Fruit fly (Drosophila melanogaster): Measurements from ENCODE around the gene CG13053.

CG13053 gene

DNA sequence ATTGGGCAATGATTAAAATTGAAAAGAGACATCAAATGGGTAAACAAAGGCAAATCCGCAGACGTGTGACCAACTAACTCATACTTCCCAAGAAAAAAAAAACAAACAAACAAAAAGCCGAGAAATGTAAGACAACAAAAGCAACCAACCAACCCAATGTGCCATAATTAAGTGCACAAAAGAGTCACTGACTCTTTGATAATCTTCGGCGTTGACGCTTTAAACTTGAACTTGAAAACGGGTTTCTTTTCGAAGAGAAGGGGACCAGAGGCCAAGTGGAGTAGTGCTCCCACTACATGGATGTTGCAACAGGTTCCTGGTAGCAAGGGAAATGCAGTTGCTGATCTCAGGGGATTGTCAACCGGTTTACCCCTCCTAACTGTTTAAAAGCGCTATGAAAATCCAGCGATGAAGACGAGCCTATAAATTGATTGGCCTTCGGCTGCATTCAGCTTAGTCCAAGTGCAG is 20.5 kb upstream of the CG13053 start, which contains the start of gene CG13064:
TSS of gene CG13064 (plus strand) at position 418 of the 468 bp plus-strand sequence.
- no peak for TF ChIP-seq CG17801 (GFP tag; optimal IDR thresholded peaks at IDR 0.05; ENCODE audit: partially characterized antibody)

DNA sequence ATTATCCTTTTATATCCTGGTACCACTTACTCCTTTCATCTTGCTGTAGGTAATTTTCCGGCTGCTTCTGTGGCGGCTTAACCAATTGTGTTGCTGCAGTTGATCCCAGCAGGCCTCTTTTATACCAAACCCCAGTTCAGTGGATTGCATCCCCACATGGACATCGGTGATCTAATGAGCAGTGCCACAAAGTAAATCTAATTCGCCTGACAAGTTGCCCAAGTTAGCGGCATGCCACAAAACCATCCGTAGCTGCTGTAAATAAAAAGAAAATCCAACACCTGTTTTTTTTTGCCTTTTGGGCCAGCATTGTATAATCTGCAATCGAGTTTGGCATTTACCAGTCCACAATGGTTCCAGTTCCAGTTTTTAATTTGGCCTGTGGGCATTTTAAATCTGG is 19.6 kb upstream of the CG13053 start, which contains the start of gene CG13050:
TSS of gene CG13050 (minus strand) at position 101 of the 400 bp plus-strand sequence.
- TF ChIP-seq CG17801 (GFP tag; optimal IDR thresholded peaks at IDR 0.05; ENCODE audit: partially characterized antibody) = no peak

DNA sequence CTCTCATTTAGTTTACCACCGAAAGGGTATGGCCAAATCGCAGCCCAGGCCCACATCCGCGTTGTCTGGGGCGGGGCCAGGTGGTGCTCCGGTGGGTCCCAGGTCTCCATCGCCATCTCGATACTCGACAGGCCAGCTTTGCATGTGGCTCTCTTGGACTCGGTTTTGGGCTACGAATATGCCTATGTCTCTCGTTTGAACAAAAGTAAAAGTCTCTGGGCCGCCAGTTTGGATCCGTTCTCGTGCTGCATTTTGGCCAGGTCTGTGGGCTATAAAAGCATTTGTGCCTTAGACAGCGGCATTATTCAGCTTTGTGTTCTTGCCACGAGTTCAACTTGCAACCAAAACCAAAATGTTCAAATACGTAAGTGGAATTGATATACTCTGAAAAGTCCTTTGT is 17.6 kb upstream of the CG13053 start, which contains the start of gene CG13065:
TSS of gene CG13065 (plus strand) at position 301 of the 400 bp plus-strand sequence.
- no peak for TF ChIP-seq CG17801 (GFP tag; optimal IDR thresholded peaks at IDR 0.05; ENCODE audit: partially characterized antibody)

DNA sequence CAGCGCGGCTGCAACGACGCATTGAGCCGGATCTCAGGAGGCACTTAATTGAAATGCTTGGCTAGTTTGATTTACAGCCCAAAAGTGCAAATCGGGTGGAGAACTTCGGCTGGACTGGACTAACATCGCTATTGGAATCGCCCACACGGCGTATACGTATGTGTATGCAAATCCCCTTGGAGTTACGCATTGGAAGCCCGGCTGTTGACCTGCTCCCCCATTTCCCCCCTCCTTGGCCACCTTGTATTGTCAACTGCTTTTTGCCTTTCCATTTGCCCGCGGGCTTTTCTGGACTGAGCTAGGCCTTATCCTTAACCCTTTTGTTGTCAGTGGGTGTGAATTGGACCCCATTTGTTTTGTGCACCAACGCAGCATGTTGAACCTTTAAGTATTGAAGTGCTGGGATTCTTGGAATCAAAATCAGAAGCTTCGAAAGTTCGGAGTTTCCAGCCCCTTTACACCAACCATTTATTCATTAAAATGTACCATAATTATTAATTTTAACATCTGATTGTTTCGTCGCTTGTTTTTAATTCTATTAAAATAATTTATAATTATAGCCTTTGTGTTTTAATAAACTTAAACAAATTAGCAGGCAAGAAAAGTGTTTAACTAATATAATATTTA is 16.0 kb upstream of the CG13053 start:
- TF ChIP-seq CG17801 (GFP tag; optimal IDR thresholded peaks at IDR 0.05; ENCODE audit: partially characterized antibody) = no peak

DNA sequence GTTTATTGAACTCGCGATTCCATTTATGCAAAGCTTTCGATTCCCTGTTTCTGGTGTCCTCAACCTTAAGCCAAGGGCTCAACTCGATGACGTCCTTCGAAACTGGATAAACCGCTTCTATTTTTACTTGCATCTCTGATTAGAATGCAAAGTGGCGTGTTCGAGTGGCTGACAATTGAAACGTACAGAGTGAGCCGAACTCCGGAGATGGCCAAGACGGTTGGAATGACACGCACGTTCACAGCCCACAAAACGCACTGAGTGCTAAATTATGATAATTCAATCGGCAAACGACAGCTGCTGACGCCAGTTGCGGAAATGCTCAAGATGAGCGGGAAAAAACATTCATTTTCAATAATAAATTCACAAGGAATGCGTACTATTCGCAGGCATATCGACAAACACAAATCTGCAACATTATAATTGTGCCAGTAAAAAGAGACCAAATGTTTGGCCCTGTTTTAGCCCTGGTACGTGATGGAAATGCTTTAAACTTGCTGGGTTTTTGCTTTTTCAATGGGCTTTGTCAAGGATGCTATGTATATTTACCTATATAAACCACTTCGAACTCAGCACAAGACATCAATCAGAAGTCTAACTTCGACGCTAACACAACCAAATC is 12.9 kb upstream of the CG13053 start, which contains the start of gene CG13066:
TSS of gene CG13066 (plus strand) at position 572 of the 622 bp plus-strand sequence.
- TF ChIP-seq CG17801 (GFP tag; optimal IDR thresholded peaks at IDR 0.05; ENCODE audit: partially characterized antibody) = no peak

DNA sequence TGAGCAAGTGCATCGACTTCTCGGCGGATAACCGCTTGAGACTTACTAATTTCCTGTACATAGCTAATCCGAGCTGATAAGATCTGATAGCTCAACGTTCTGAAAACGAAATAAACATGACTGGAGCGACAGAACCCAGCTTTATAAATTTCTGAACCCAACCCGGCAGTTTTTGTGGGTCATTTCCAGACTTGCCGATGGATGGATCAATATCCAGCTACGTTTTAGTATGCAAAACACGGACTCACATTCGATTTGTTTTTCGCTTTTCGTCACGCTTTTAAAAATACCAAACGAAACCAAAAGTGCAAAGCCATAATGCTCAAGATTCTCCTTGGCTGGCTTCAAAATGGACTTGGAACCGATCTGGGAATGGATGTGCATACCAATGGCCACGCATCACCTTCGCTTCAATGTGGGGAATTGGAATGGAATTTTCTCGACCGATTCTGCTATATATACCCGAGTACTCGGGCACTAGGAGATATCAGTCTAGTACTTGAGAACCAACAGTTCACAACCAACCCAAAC is 11.3 kb upstream of the CG13053 start, which contains the start of the genes CG34248 and CG13067:
TSS of gene CG34248 (minus strand) at position 101 of the 531 bp plus-strand sequence.
TSS of gene CG13067 (plus strand) at position 481 of the 531 bp plus-strand sequence.
- no peak for TF ChIP-seq CG17801 (GFP tag; optimal IDR thresholded peaks at IDR 0.05; ENCODE audit: partially characterized antibody)

DNA sequence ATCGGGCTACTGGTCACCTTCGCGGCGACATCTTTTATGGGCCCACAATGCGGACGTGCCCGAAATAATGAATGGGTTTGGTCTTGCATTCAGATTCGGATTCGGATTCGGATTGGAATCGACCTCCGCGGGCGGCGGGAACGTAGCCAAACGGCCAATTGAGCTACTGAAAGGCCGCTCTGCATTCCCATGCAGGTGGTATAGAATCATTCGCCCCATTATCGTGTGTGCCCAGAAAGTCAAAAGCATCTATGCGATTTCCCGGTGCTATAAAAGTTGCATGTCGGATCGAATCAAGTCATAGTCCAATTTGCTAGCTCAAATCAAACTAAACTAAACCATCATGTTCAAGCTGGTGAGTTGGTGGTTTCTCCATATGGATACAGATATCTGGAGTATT is 9.6 kb upstream of the CG13053 start, which contains the start of gene CG13068:
TSS of gene CG13068 (plus strand) at position 301 of the 400 bp plus-strand sequence.
- no peak for TF ChIP-seq CG17801 (GFP tag; optimal IDR thresholded peaks at IDR 0.05; ENCODE audit: partially characterized antibody)

DNA sequence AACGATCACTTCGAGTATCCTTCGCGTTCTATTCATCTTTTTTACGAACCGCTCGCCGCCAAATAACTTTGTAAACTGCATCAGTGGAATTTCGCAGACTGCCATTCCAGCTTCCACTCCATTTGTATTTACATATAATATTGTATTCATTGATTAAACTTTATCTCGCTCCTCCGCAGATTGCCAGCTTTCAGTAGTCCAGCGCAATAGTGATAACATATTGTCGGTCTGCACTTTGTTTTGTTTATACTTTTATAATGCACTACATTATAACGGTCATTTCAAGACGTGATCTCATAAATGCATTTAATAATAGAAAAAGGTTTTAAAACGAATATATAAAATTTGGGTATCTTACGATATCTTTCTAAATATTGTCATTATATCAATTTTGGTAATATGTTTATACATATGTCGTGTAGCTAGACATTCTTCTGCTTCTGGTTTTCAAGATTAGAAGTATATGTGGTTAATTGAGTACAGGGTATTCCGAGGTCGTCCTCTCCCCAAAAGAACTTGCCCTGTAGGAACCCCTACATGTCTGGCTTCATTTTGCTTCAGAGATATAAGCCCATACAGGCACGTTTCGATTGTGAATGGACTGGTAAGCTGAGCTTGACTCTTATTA is 8.7 kb upstream of the CG13053 start, which contains the start of gene CG4950:
TSS of gene CG4950 (minus strand) at position 51 of the 628 bp plus-strand sequence.
- TF ChIP-seq CG17801 (GFP tag; optimal IDR thresholded peaks at IDR 0.05; ENCODE audit: partially characterized antibody) = no peak

DNA sequence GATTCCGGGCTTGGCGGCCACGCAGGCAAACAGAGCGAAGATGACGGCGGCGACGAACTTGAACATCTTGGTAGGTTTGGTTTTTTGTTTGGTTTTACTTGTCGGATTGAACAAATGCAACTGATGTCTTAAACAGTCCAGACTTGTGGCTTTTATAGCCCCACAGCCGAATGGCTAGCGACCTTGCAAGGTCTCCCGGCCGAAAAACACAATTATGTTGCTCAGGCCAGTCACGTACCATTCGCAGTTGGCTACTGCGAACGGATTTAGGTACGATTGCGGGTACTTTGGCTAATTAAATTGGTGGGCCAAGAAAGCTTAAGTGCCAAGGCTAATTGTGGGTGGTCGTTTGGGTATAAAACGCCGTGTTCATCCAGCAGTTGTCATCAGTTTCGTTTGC is 5.5 kb upstream of the CG13053 start, which contains the start of the genes CG13051 and CG13069:
TSS of gene CG13051 (minus strand) at position 101 of the 400 bp plus-strand sequence.
TSS of gene CG13069 (plus strand) at position 386 of the 400 bp plus-strand sequence.
- no peak for TF ChIP-seq CG17801 (GFP tag; optimal IDR thresholded peaks at IDR 0.05; ENCODE audit: partially characterized antibody)

DNA sequence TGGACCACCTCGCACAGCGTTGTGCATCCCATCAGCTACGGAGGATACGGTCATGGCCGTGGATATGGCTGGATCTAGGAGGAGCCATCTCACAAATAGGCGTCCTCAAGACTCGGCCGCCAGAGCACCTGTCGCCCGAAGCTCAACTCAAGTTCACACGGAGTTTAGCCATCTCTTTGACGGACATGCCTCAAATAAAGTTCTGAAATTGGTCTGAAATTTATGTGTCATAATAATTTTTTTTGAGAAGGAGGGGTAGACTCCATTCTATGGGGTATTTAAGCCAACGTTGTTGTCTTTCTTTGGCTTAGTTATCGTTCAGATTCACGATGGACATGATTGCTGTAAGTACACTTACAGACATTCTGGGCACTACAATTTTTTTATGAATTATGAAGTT is 3.5 kb upstream of the CG13053 start, which contains the start of gene CG13070:
TSS of gene CG13070 (plus strand) at position 301 of the 400 bp plus-strand sequence.
- TF ChIP-seq CG17801 (GFP tag; optimal IDR thresholded peaks at IDR 0.05; ENCODE audit: partially characterized antibody) = no peak

DNA sequence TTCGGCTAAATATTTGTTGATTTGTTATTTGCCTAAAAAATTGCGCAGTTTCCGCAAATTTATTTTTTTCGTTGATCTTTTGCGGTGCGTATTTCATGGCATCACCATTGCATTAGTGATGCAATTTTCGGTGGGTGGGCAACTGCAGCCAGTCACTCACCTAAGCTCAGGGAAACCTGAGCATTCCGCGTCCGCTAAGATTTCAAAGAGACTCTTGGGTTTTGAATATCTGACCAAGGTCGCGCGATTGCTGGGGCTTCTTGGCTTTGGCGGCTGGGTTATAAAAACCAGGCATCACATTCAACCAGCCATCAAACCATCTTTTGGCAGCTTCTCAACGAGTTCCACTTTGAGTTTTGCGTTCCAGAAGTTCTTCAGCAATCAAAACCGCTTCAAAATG is 2.9 kb upstream of the CG13053 start, which contains the start of gene CG13071:
TSS of gene CG13071 (plus strand) at position 301 of the 400 bp plus-strand sequence.
- no peak for TF ChIP-seq CG17801 (GFP tag; optimal IDR thresholded peaks at IDR 0.05; ENCODE audit: partially characterized antibody)

DNA sequence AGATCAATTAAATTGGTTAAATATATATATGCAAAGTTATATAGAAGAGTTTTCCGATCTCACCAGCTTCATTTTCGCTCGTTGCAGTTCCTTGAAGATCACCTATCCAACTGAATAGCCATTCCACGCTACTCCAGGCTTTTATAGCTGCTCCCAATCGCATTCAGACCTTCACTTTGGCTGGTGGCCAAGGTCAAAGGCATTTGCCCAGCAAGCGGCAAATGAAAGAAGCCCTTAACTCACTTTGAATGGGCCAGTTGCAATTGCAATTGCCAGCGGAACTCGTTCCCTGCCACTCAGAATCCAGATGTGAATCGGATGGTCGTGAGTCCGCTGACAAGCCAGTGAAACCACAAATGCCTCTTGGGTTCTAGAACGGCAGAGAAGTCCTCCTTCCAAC is 2.0 kb upstream of the CG13053 start, which contains the start of gene CG34247:
TSS of gene CG34247 (minus strand) at position 101 of the 400 bp plus-strand sequence.
- TF ChIP-seq CG17801 (GFP tag; optimal IDR thresholded peaks at IDR 0.05; ENCODE audit: partially characterized antibody) = no peak

DNA sequence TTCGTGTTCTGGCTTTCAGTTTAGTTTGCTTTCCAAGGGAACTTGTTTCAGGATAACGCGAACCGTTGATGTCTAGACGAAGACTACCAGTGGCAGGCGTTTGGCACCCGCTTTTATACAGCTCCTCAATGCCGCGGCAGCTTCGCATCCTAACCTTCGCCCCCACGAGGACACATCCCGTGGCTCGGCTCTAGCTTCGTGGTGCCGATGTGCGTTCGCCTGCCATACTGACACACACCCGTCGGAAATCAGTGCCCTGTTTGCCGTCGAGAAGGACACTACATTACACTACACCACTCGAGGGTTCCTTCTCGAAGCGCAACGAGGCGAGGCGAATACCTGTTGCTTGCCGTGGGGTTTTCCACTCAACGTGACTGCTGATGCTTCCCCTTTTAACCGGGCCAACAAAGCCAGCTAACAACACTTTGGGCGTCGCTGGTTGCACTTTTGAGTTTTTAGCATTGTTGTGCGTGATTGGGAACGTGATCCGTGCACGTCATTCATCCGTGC is 2.3 kb downstream of the CG13053 start, which contains the start of gene CG13054:
TSS of gene CG13054 (minus strand) at position 74 of the 510 bp plus-strand sequence.
- no peak for TF ChIP-seq CG17801 (GFP tag; optimal IDR thresholded peaks at IDR 0.05; ENCODE audit: partially characterized antibody)

DNA sequence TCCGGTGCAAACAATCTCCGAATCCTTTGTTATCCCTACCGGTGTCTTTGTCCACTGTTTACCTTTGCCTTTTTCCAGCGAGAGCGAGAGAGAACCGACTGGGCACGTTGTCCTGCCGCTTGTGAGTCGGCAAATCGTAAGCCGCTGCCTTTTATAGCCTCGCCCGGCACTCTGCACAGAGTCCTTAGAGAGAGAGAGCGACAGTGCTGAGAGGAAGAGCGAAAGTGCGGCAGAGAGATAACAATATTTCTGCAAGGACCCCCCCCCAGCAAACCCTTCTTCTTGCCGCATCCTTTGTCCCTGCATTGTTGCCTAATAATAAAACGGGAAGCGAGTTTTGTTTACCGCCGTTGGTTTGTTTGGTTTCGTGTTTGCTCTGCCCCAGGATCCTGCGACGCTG is 7.3 kb downstream of the CG13053 start, which contains the start of gene CG13055:
TSS of gene CG13055 (minus strand) at position 101 of the 400 bp plus-strand sequence.
- no peak for TF ChIP-seq CG17801 (GFP tag; optimal IDR thresholded peaks at IDR 0.05; ENCODE audit: partially characterized antibody)

All from ovary, adult (tissue).